Worm (Caenorhabditis elegans) whole organism, young adult: ENCODE measurements around the gene ZK418.6.
A peak's percentile ranks its signal among the peaks of the same experiment; 100 is the strongest.

ENCODE experiments used
- B0019.2 ChIP-seq: fragments of 200-800 bp; sonication (Bioruptor generic); conservative IDR thresholded peaks from 2 replicates; pipeline ENCODE4 v1.3.6; 2022; ENCODE audit warnings: missing genetic modification reagents, missing genetic modification characterization, missing compliant biosample characterization
- B0261.1 ChIP-seq: sonication (generic microtip); optimal IDR thresholded peaks from 2 replicates; lab custom pipeline; 2016; ENCODE audit warnings: mild to moderate bottlenecking, missing genetic modification characterization, moderate library complexity, missing compliant biosample characterization
- D2030.7 ChIP-seq: fragments of 200-800 bp; sonication (Bioruptor generic); IDR thresholded peaks from 2 replicates; pipeline ENCODE4 v1.3.6; 2022; ENCODE audit warnings: missing genetic modification reagents, missing genetic modification characterization, missing compliant biosample characterization
- F10E7.11 ChIP-seq: sonication (generic microtip); optimal IDR thresholded peaks from 2 replicates; lab custom pipeline; 2017; ENCODE audit warnings: mild to moderate bottlenecking, missing genetic modification characterization, moderate library complexity, missing compliant biosample characterization
- F22D6.2 ChIP-seq: sonication (generic microtip); optimal IDR thresholded peaks from 2 replicates; lab custom pipeline; 2016; ENCODE audit warnings: mild to moderate bottlenecking, missing genetic modification characterization, missing compliant biosample characterization
- F49E8.2 ChIP-seq: sonication (generic microtip); optimal IDR thresholded peaks from 3 replicates; lab custom pipeline; 2017; ENCODE audit warnings: missing genetic modification characterization, mild to moderate bottlenecking, missing compliant biosample characterization, antibody characterized with exemption, moderate library complexity; ENCODE audit not compliant: insufficient read depth
- F57C9.4 ChIP-seq: sonication (generic microtip); optimal IDR thresholded peaks from 2 replicates; lab custom pipeline; 2017; ENCODE audit warnings: mild to moderate bottlenecking, missing genetic modification characterization, missing compliant biosample characterization
- K11D2.4 ChIP-seq: fragments of 200-800 bp; sonication (Bioruptor generic); IDR thresholded peaks from 2 replicates; pipeline ENCODE4 v1.3.6; 2022; ENCODE audit warnings: missing genetic modification reagents, missing genetic modification characterization, missing compliant biosample characterization
- Y56A3A.18 ChIP-seq: fragments of 200-800 bp; sonication (Bioruptor generic); IDR thresholded peaks from 2 replicates; pipeline ENCODE4 v1.3.6; 2022; ENCODE audit warnings: missing genetic modification reagents, missing genetic modification characterization, missing compliant biosample characterization
- akir-1 ChIP-seq: fragments of 200-800 bp; sonication (Bioruptor generic); optimal IDR thresholded peaks from 2 replicates; lab custom pipeline; 2018; ENCODE audit warnings: mild to moderate bottlenecking, missing genetic modification characterization, moderate library complexity, missing compliant biosample characterization
- ama-1 ChIP-seq, 3 experiments: fragments of 150-350 bp in 1 of 3; sonication (generic microtip) in 2 of 3; optimal IDR thresholded peaks; 2 replicates each; lab custom pipeline; 2014 to 2018; ENCODE audit warnings: missing biosample characterization in 2 of 3, missing genetic modification characterization in 2 of 3, missing genetic modification reagents in 2 of 3
- aptf-2 ChIP-seq: fragments of 200-800 bp; sonication (Bioruptor generic); conservative IDR thresholded peaks from 2 replicates; pipeline ENCODE4 v1.3.6; 2022; ENCODE audit warnings: missing genetic modification reagents, missing genetic modification characterization, missing compliant biosample characterization
- bed-2 ChIP-seq: fragments of 200-800 bp; sonication (Bioruptor generic); IDR thresholded peaks from 2 replicates; pipeline ENCODE4 v1.3.6; 2022; ENCODE audit warnings: missing genetic modification reagents, missing genetic modification characterization, missing compliant biosample characterization
- cebp-1 ChIP-seq, 2 experiments: fragments of 200-800 bp in 1 of 2; sonication (Bioruptor generic) in 1 of 2; sonication (generic microtip) in 1 of 2; IDR thresholded peaks in 1 of 2; optimal IDR thresholded peaks in 1 of 2; 2 replicates each; pipeline versions ENCODE4 v1.3.6 to Lab custom; 2017 to 2022; ENCODE audit warnings: missing compliant biosample characterization in 2 of 2, missing genetic modification characterization in 2 of 2, mild to moderate bottlenecking in 1 of 2, missing genetic modification reagents in 1 of 2, moderate library complexity in 1 of 2
- ceh-27 ChIP-seq: fragments of 200-800 bp; sonication (Bioruptor generic); optimal IDR thresholded peaks from 2 replicates; lab custom pipeline; 2018; ENCODE audit warnings: mild to moderate bottlenecking, missing genetic modification characterization, moderate library complexity, missing compliant biosample characterization
- ceh-58 ChIP-seq: fragments of 200-800 bp; sonication (Bioruptor generic); IDR thresholded peaks from 2 replicates; pipeline ENCODE4 v1.3.6; 2022; ENCODE audit warnings: missing genetic modification characterization, missing compliant biosample characterization
- chd-7 ChIP-seq: sonication (generic microtip); optimal IDR thresholded peaks from 2 replicates; lab custom pipeline; 2016; ENCODE audit warnings: mild to moderate bottlenecking, missing genetic modification characterization, moderate library complexity, missing compliant biosample characterization
- dpl-1 ChIP-seq: fragments of 150-350 bp; optimal IDR thresholded peaks from 2 replicates; lab custom pipeline; 2014; ENCODE audit warnings: missing biosample characterization, missing genetic modification reagents, missing genetic modification characterization
- efl-1 ChIP-seq: fragments of 150-350 bp; optimal IDR thresholded peaks from 2 replicates; lab custom pipeline; 2014; ENCODE audit warnings: missing biosample characterization, missing genetic modification reagents, missing genetic modification characterization
- egl-44 ChIP-seq: fragments of 200-800 bp; sonication (Bioruptor generic); IDR thresholded peaks from 2 replicates; pipeline ENCODE4 v1.3.6; 2022; ENCODE audit warnings: missing genetic modification reagents, missing genetic modification characterization, missing compliant biosample characterization
- ekl-4 ChIP-seq: fragments of 200-800 bp; sonication (Bioruptor generic); IDR thresholded peaks from 2 replicates; pipeline ENCODE4 v1.3.6; 2022; ENCODE audit warnings: missing genetic modification reagents, missing genetic modification characterization, missing compliant biosample characterization
- ets-4 ChIP-seq: fragments of 200-800 bp; sonication (Bioruptor generic); optimal IDR thresholded peaks from 2 replicates; lab custom pipeline; 2018; ENCODE audit warnings: mild to moderate bottlenecking, missing genetic modification characterization, missing compliant biosample characterization
- gei-17 ChIP-seq: fragments of 200-800 bp; sonication (Bioruptor generic); optimal IDR thresholded peaks from 2 replicates; lab custom pipeline; 2018; ENCODE audit warnings: mild to moderate bottlenecking, missing genetic modification characterization, missing compliant biosample characterization
- him-1 ChIP-seq: sonication (generic microtip); optimal IDR thresholded peaks from 2 replicates; lab custom pipeline; 2016; ENCODE audit warnings: missing genotype, missing genetic modification reagents, missing genetic modification characterization, missing compliant biosample characterization
- hrde-1 ChIP-seq: sonication (generic microtip); optimal IDR thresholded peaks from 2 replicates; lab custom pipeline; 2016; ENCODE audit warnings: missing genetic modification characterization, mild to moderate bottlenecking, missing compliant biosample characterization, moderate library complexity, missing genotype, missing genetic modification reagents, borderline replicate concordance
- hsf-1 ChIP-seq: fragments of 200-800 bp; sonication (Bioruptor generic); IDR thresholded peaks from 2 replicates; pipeline ENCODE4 v1.3.6; 2022; ENCODE audit warnings: missing genetic modification reagents, missing genetic modification characterization, missing compliant biosample characterization
- lin-26 ChIP-seq: fragments of 200-800 bp; sonication (Bioruptor generic); IDR thresholded peaks from 2 replicates; pipeline ENCODE4 v1.3.6; 2022; ENCODE audit warnings: missing genetic modification reagents, missing genetic modification characterization, missing compliant biosample characterization
- lsl-1 ChIP-seq: fragments of 200-800 bp; sonication (Bioruptor generic); optimal IDR thresholded peaks from 2 replicates; lab custom pipeline; 2018; ENCODE audit warnings: mild to moderate bottlenecking, missing genetic modification characterization, moderate library complexity, missing compliant biosample characterization
- madf-6 ChIP-seq: fragments of 200-800 bp; sonication (Bioruptor generic); IDR thresholded peaks from 2 replicates; pipeline ENCODE4 v1.3.6; 2022; ENCODE audit warnings: missing genetic modification reagents, missing genetic modification characterization, missing compliant biosample characterization
- mxl-1 ChIP-seq: sonication (generic microtip); optimal IDR thresholded peaks from 2 replicates; lab custom pipeline; 2016; ENCODE audit warnings: missing genetic modification characterization, missing compliant biosample characterization
- nhr-120 ChIP-seq: fragments of 200-800 bp; sonication (Bioruptor generic); IDR thresholded peaks from 2 replicates; pipeline ENCODE4 v1.3.6; 2022; ENCODE audit warnings: missing genetic modification characterization, missing compliant biosample characterization
- nhr-80 ChIP-seq: sonication (generic microtip); optimal IDR thresholded peaks from 2 replicates; lab custom pipeline; 2016; ENCODE audit warnings: missing genetic modification characterization, missing compliant biosample characterization
- nhr-90 ChIP-seq: sonication (generic microtip); optimal IDR thresholded peaks from 2 replicates; lab custom pipeline; 2016; ENCODE audit warnings: missing genotype, mild to moderate bottlenecking, missing genetic modification characterization, missing compliant biosample characterization
- sdz-38 ChIP-seq: sonication (generic microtip); optimal IDR thresholded peaks from 2 replicates; lab custom pipeline; 2016; ENCODE audit warnings: missing genotype, missing genetic modification characterization, missing compliant biosample characterization
- snpc-1.3 ChIP-seq: sonication (generic microtip); optimal IDR thresholded peaks from 2 replicates; lab custom pipeline; 2017; ENCODE audit warnings: missing genetic modification characterization, mild to moderate bottlenecking, missing compliant biosample characterization, antibody characterized with exemption, moderate library complexity, missing genotype, missing genetic modification reagents; ENCODE audit not compliant: insufficient read depth
- sptf-2 ChIP-seq: fragments of 200-800 bp; sonication (Bioruptor generic); optimal IDR thresholded peaks from 2 replicates; lab custom pipeline; 2018; ENCODE audit warnings: mild to moderate bottlenecking, missing genetic modification characterization, missing compliant biosample characterization
- unc-130 ChIP-seq: sonication (generic microtip); optimal IDR thresholded peaks from 2 replicates; lab custom pipeline; 2016; ENCODE audit warnings: missing genetic modification reagents, missing genetic modification characterization, missing compliant biosample characterization
- unc-62 ChIP-seq: fragments of 150-350 bp; optimal IDR thresholded peaks from 2 replicates; lab custom pipeline; 2014; ENCODE audit warnings: missing biosample characterization, missing genetic modification reagents, missing genetic modification characterization
- xnd-1 ChIP-seq: sonication (generic microtip); optimal IDR thresholded peaks from 2 replicates; lab custom pipeline; 2016; ENCODE audit warnings: missing genotype, missing genetic modification reagents, missing genetic modification characterization, missing compliant biosample characterization
- zim-3 ChIP-seq: sonication (generic microtip); optimal IDR thresholded peaks from 2 replicates; lab custom pipeline; 2017; ENCODE audit warnings: mild to moderate bottlenecking, missing genetic modification characterization, moderate library complexity, missing compliant biosample characterization
- ztf-25 ChIP-seq: fragments of 200-800 bp; sonication (Bioruptor generic); IDR thresholded peaks from 2 replicates; pipeline ENCODE4 v1.3.6; 2022; ENCODE audit warnings: missing genetic modification reagents, missing genetic modification characterization, missing compliant biosample characterization
- ztf-26 ChIP-seq: sonication (generic microtip); optimal IDR thresholded peaks from 2 replicates; lab custom pipeline; 2017; ENCODE audit warnings: missing genetic modification characterization, missing compliant biosample characterization
- ztf-6 ChIP-seq: fragments of 200-800 bp; sonication (Bioruptor generic); IDR thresholded peaks from 2 replicates; pipeline ENCODE4 v1.3.6; 2022; ENCODE audit warnings: missing genetic modification reagents, missing genetic modification characterization, missing compliant biosample characterization

The ZK418.6 gene

DNA sequence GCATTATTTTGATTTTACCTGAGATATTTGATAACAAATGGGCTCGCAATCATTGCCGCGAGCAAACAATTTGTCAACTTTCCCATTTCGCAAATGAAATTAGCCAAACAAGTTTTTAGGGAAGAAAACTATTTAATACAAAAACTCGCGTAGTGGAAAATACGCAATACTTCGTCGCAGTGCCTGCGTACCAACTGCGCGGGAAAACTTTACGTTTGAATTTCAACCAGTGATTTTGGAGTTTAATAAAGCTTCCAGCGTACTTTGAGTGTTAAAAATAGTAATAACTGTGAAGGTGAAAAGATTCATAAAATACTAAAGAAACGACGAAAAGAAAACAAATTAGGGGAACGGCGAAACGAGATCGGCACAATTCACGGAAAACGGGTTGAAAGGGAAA lies 6.3 kb upstream of the ZK418.6 start, which contains the start of gene tofu-7 (continued):
- TF ChIP-seq lin-26 (GFP tag; lab: Robert Waterston, UW), result no peak
- no peak for TF ChIP-seq snpc-1.3 (tag; lab: Kevin White, UChicago)
- no peak for TF ChIP-seq aptf-2 (GFP tag; lab: Robert Waterston, UW)
- peak; percentile 27 for TF ChIP-seq dpl-1
- TF ChIP-seq gei-17 (GFP tag; lab: Kevin White, UChicago), result no peak
- TF ChIP-seq lsl-1, result peak; percentile 34
- TF ChIP-seq madf-6 (GFP tag; lab: Robert Waterston, UW), result 0 out of 2 replicates have a peak, but pooled peaks have one; percentile 34
- no peak for TF ChIP-seq ceh-58
- TF ChIP-seq zim-3, result no peak
- TF ChIP-seq akir-1 (GFP tag; lab: Kevin White, UChicago), result no peak
- no peak for TF ChIP-seq ztf-25 (GFP tag; lab: Robert Waterston, UW)
- TF ChIP-seq unc-130, result no peak
- no peak for TF ChIP-seq cebp-1 (GFP tag; IDR thresholded peaks at IDR 0.05; lab: Robert Waterston, UW)
- no peak for TF ChIP-seq cebp-1 (tag; optimal IDR thresholded peaks at IDR 0.05; lab: Kevin White, UChicago)
- TF ChIP-seq mxl-1 (tag; lab: Kevin White, UChicago), result no peak
- peak; percentile 6; the same call in 1 of the 2 replicates for TF ChIP-seq hsf-1 (GFP tag; lab: Robert Waterston, UW)
- no peak for TF ChIP-seq F57C9.4 (tag; lab: Kevin White, UChicago)
- no peak for TF ChIP-seq B0261.1
- peak; percentile 66; the same call in 1 of the 2 replicates for TF ChIP-seq B0019.2 (GFP tag; lab: Robert Waterston, UW)
- peak; percentile 80 for TF ChIP-seq efl-1 (GFP tag; lab: Kevin White, UChicago)
- no peak for TF ChIP-seq sptf-2 (GFP tag; lab: Kevin White, UChicago)
- TF ChIP-seq chd-7 (tag; lab: Kevin White, UChicago), result no peak
- no peak for TF ChIP-seq ama-1 (optimal IDR thresholded peaks at IDR 0.05; lab: Kevin White, UChicago)
- no peak for TF ChIP-seq ama-1 (GFP tag; optimal IDR thresholded peaks at IDR 0.05; lab: Kevin White, UChicago)
- no peak for TF ChIP-seq egl-44 (GFP tag; lab: Robert Waterston, UW)
- no peak for TF ChIP-seq F22D6.2
- TF ChIP-seq ekl-4 (GFP tag; lab: Robert Waterston, UW), result no peak
- TF ChIP-seq him-1, result peak; percentile 30
- TF ChIP-seq hrde-1 (tag; lab: Kevin White, UChicago), result peak; percentile 11
- TF ChIP-seq D2030.7 (GFP tag; lab: Robert Waterston, UW), result peak; percentile 28; the same call in 1 of the 2 replicates

DNA sequence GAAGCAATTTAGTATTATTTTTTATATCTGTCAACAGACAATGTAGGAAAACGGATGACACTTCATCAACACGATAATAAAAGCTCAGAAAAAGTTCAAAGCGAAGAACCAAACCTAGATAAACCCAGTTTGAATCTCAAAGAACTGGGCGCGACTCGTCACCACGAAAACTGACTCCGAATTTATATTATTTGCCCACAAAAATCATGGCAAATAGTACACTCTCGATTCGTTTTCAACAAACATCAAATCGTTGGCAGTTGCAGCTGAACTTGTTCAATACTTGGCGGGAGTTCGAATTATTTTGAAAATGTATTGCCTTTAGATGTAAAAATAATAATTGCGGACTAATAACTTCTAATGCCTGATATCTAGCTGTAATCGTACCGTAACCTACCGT lies 4.5 kb upstream of the ZK418.6 start:
- no peak for TF ChIP-seq snpc-1.3 (tag; lab: Kevin White, UChicago)
- TF ChIP-seq nhr-90 (tag; lab: Kevin White, UChicago), result no peak
- TF ChIP-seq Y56A3A.18 (GFP tag; lab: Robert Waterston, UW), result no peak
- no peak for TF ChIP-seq hsf-1 (GFP tag; lab: Robert Waterston, UW)
- no peak for TF ChIP-seq bed-2 (GFP tag; lab: Robert Waterston, UW)
- no peak for TF ChIP-seq sdz-38 (tag; lab: Kevin White, UChicago)
- TF ChIP-seq xnd-1 (tag; lab: Kevin White, UChicago), result no peak
- TF ChIP-seq zim-3, result no peak
- no peak for TF ChIP-seq ets-4 (GFP tag; lab: Kevin White, UChicago)
- TF ChIP-seq nhr-120 (GFP tag; lab: Robert Waterston, UW), result no peak

DNA sequence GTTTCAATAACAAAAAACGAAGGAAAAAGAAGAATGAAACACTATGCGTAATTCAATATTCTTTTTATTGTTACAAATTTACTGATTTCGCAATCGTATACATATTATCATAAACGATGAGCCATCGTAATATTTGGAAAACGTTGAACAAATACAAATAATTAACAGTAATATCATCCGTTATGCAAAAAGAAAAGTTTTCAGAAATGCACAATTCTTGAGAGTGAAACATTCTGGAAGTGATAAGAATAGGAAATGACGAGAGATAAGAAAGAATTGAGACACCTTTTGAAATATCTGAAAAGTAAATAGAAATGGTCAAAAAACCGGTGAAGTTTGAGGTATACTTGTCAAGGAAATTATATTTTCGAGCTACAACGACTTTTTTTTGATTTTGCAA lies 2.9 kb upstream of the ZK418.6 start:
- TF ChIP-seq nhr-80 (tag; lab: Kevin White, UChicago) (peak; percentile 41), ceh-27 (GFP tag; lab: Kevin White, UChicago) (no peak), ztf-26 (tag; lab: Kevin White, UChicago) (no peak), lin-26 (GFP tag; lab: Robert Waterston, UW) (no peak), unc-62 (GFP tag; lab: Kevin White, UChicago) (peak; percentile 1), F49E8.2 (no peak), F10E7.11 (tag; lab: Kevin White, UChicago) (no peak), K11D2.4 (GFP tag; lab: Robert Waterston, UW) (no peak), ztf-6 (GFP tag; lab: Robert Waterston, UW) (no peak), ztf-25 (GFP tag; lab: Robert Waterston, UW) (no peak)
- TF ChIP-seq, all 124 proteins: peak for 2
